In the genomic region with DNA sequence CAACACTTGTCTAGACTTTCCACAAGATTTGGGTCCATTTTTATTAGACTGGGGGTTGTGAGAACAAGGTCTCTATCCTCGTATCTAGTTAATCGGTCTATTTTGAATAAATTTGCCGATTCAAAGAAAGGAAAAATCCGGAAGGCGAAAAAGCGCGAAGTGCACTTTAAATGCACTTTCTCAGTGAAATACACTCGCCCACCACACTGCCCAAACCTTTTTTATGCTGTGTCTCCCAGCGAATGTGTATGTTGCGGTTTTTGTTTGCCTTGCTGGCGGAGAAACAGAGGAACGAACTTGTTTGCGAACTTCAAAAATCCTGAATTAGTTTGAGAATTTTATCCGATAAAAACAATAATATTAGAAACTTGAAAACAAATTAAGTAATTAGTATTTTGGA, we compare ENCODE assay signal across 1 worm cellular context.
TF ChIP-seq lines count a peak whose summit lies in the region.

No protein-coding gene starts in this region.

TF ChIP-seq in whole organism, L4 larva, 104 proteins besides CTCF, POLR2A, EP300 and RAD21 (continued from another document):
- TF ChIP-seq hif-1 (tag; optimal IDR thresholded peaks at IDR 0.05; lab: Kevin White, UChicago) (no peak), daf-8 (GFP tag; IDR thresholded peaks at IDR 0.05; lab: Robert Waterston, UW) (no peak)
